Worm (Caenorhabditis elegans) whole organism, L1 larva: ENCODE data around the gene B0228.9.
A peak's percentile ranks its signal among the peaks of the same experiment; 100 is the strongest.

Source experiments
- C16A3.4 ChIP-seq: fragments of 150-350 bp; optimal IDR thresholded peaks from 2 replicates; lab custom pipeline; 2014; ENCODE audit warnings: missing biosample characterization, missing genetic modification characterization
- F16B12.6 ChIP-seq: fragments of 150-350 bp; optimal IDR thresholded peaks from 2 replicates; lab custom pipeline; 2014; ENCODE audit warnings: missing biosample characterization, missing genetic modification characterization
- alr-1 ChIP-seq: fragments of 200-800 bp; sonication (Bioruptor generic); optimal IDR thresholded peaks from 2 replicates; lab custom pipeline; 2018; ENCODE audit warnings: borderline replicate concordance, mild to moderate bottlenecking, missing genetic modification characterization, missing compliant biosample characterization
- ama-1 ChIP-seq: fragments of 150-350 bp; optimal IDR thresholded peaks from 2 replicates; lab custom pipeline; 2014
- blmp-1 ChIP-seq: fragments of 150-350 bp; optimal IDR thresholded peaks from 2 replicates; lab custom pipeline; 2014; ENCODE audit warnings: missing biosample characterization, missing genetic modification characterization
- ceh-8 ChIP-seq: fragments of 200-800 bp; sonication (Bioruptor generic); optimal IDR thresholded peaks from 2 replicates; lab custom pipeline; 2018; ENCODE audit warnings: mild to moderate bottlenecking, missing genetic modification characterization, moderate library complexity, missing compliant biosample characterization
- ceh-88 ChIP-seq: fragments of 200-800 bp; sonication (Bioruptor generic); IDR thresholded peaks from 2 replicates; pipeline ENCODE4 v1.3.6; 2022; ENCODE audit warnings: missing genetic modification characterization, missing compliant biosample characterization
- dpl-1 ChIP-seq, 3 experiments: fragments of 150-350 bp in 2 of 3; sonication (generic microtip) in 1 of 3; optimal IDR thresholded peaks; 2 replicates each; lab custom pipeline; 2014 to 2017; ENCODE audit warnings: missing biosample characterization in 3 of 3, missing genetic modification characterization in 3 of 3, missing genetic modification reagents in 3 of 3
- efl-1 ChIP-seq, 4 experiments: fragments of 150-350 bp; optimal IDR thresholded peaks in 3 of 4; peaks in 1 of 4; 1 replicate in 1 of 4; 2 replicates in 3 of 4; lab custom pipeline; 2014; ENCODE audit warnings: missing biosample characterization in 2 of 4, missing genetic modification characterization in 2 of 4, missing genetic modification reagents in 2 of 4
- efl-3 ChIP-seq: fragments of 200-800 bp; sonication (Bioruptor generic); optimal IDR thresholded peaks from 2 replicates; lab custom pipeline; 2018; ENCODE audit warnings: mild to moderate bottlenecking, missing genetic modification characterization, missing compliant biosample characterization
- egl-27 ChIP-seq, 2 experiments: fragments of 150-350 bp in 1 of 2; sonication (generic microtip); optimal IDR thresholded peaks; 3 replicates each; lab custom pipeline; 2017 to 2018; ENCODE audit warnings: missing biosample characterization in 2 of 2, missing genetic modification characterization in 2 of 2, missing genetic modification reagents in 2 of 2
- elt-2 ChIP-seq: sonication (generic microtip); optimal IDR thresholded peaks from 2 replicates; lab custom pipeline; 2016; ENCODE audit warnings: missing genetic modification characterization, mild to moderate bottlenecking, inconsistent platforms, missing compliant biosample characterization, missing genetic modification reagents
- elt-3 ChIP-seq, 6 experiments: fragments of 150-350 bp in 1 of 6; sonication (generic microtip); optimal IDR thresholded peaks; 2 replicates each; lab custom pipeline; 2017 to 2018; ENCODE audit warnings: missing biosample characterization in 6 of 6, missing genetic modification characterization in 6 of 6, inconsistent platforms in 1 of 6
- fkh-4 ChIP-seq: sonication (generic microtip); optimal IDR thresholded peaks from 2 replicates; lab custom pipeline; 2016; ENCODE audit warnings: missing compliant biosample characterization, missing genetic modification characterization, borderline replicate concordance
- hpl-2 ChIP-seq: fragments of 150-350 bp; optimal IDR thresholded peaks from 2 replicates; lab custom pipeline; 2014; ENCODE audit warnings: missing biosample characterization, missing genetic modification reagents, missing genetic modification characterization
- isw-1 ChIP-seq: fragments of 200-800 bp; sonication (Bioruptor generic); IDR thresholded peaks from 2 replicates; pipeline ENCODE4 v1.3.6; 2022; ENCODE audit warnings: missing genetic modification characterization, missing compliant biosample characterization
- jun-1 ChIP-seq: fragments of 150-350 bp; optimal IDR thresholded peaks from 2 replicates; lab custom pipeline; 2014; ENCODE audit warnings: missing biosample characterization, missing genetic modification reagents, missing genetic modification characterization
- lin-13 ChIP-seq: fragments of 150-350 bp; optimal IDR thresholded peaks from 2 replicates; lab custom pipeline; 2014; ENCODE audit warnings: missing biosample characterization, missing genetic modification reagents, missing genetic modification characterization
- lin-14 ChIP-seq: fragments of 200-800 bp; sonication (Bioruptor generic); optimal IDR thresholded peaks from 2 replicates; lab custom pipeline; 2018; ENCODE audit warnings: mild to moderate bottlenecking, missing genetic modification characterization, moderate library complexity, missing compliant biosample characterization
- lin-35 ChIP-seq, 2 experiments: fragments of 150-350 bp; optimal IDR thresholded peaks; 2 replicates each; lab custom pipeline; 2014; ENCODE audit warnings: missing biosample characterization in 2 of 2, missing genetic modification characterization in 2 of 2, missing genetic modification reagents in 2 of 2
- lir-3 ChIP-seq: sonication (generic microtip); optimal IDR thresholded peaks from 2 replicates; lab custom pipeline; 2016; ENCODE audit warnings: mild to moderate bottlenecking, missing genetic modification characterization, moderate library complexity, missing compliant biosample characterization; ENCODE audit not compliant: poor library complexity
- lsy-2 ChIP-seq, 2 experiments: fragments of 150-350 bp; optimal IDR thresholded peaks; 2 replicates each; lab custom pipeline; 2014; ENCODE audit warnings: missing biosample characterization in 2 of 2, missing genetic modification characterization in 2 of 2
- mep-1 ChIP-seq: fragments of 150-350 bp; optimal IDR thresholded peaks from 2 replicates; lab custom pipeline; 2014; ENCODE audit warnings: missing biosample characterization, missing genetic modification characterization
- nhr-19 ChIP-seq: fragments of 200-800 bp; sonication (Bioruptor generic); conservative IDR thresholded peaks from 2 replicates; pipeline ENCODE4 v1.3.6; 2022; ENCODE audit warnings: missing genetic modification characterization, missing compliant biosample characterization
- nhr-20 ChIP-seq: sonication (generic microtip); optimal IDR thresholded peaks from 2 replicates; lab custom pipeline; 2016; ENCODE audit warnings: mild to moderate bottlenecking, missing genetic modification characterization, missing compliant biosample characterization
- nhr-47 ChIP-seq: sonication (generic microtip); optimal IDR thresholded peaks from 2 replicates; lab custom pipeline; 2016; ENCODE audit warnings: mild to moderate bottlenecking, missing genetic modification characterization, moderate library complexity, missing compliant biosample characterization
- nhr-71 ChIP-seq: sonication (generic microtip); optimal IDR thresholded peaks from 2 replicates; lab custom pipeline; 2016; ENCODE audit warnings: mild to moderate bottlenecking, missing genetic modification characterization, moderate library complexity, missing compliant biosample characterization
- nhr-84 ChIP-seq: sonication (generic microtip); optimal IDR thresholded peaks from 2 replicates; lab custom pipeline; 2017; ENCODE audit warnings: missing biosample characterization, missing genetic modification characterization
- nhr-85 ChIP-seq: sonication (generic microtip); peaks from one replicate; lab custom pipeline; 2016; ENCODE audit warnings: missing genetic modification characterization, inconsistent platforms, missing compliant biosample characterization
- nhr-90 ChIP-seq: sonication (generic microtip); optimal IDR thresholded peaks from 2 replicates; lab custom pipeline; 2016; ENCODE audit warnings: mild to moderate bottlenecking, missing genetic modification characterization, missing compliant biosample characterization; ENCODE audit not compliant: poor library complexity
- pax-3 ChIP-seq: fragments of 200-800 bp; sonication (Bioruptor generic); optimal IDR thresholded peaks from 2 replicates; lab custom pipeline; 2018; ENCODE audit warnings: mild to moderate bottlenecking, missing genetic modification characterization, moderate library complexity, missing compliant biosample characterization
- snu-23 ChIP-seq: sonication (generic microtip); optimal IDR thresholded peaks from 2 replicates; lab custom pipeline; 2016; ENCODE audit warnings: missing genetic modification characterization, missing compliant biosample characterization
- sox-4 ChIP-seq: sonication (generic microtip); optimal IDR thresholded peaks from 2 replicates; lab custom pipeline; 2016; ENCODE audit warnings: missing genetic modification characterization, missing compliant biosample characterization
- unc-30 ChIP-seq: sonication (generic microtip); optimal IDR thresholded peaks from 2 replicates; lab custom pipeline; 2017; ENCODE audit warnings: missing biosample characterization, missing genetic modification characterization
- zag-1 ChIP-seq: fragments of 150-350 bp; optimal IDR thresholded peaks from 2 replicates; lab custom pipeline; 2014; ENCODE audit warnings: missing biosample characterization, missing genetic modification characterization
- ztf-11 ChIP-seq, 2 experiments: sonication (generic microtip); optimal IDR thresholded peaks; 2 replicates each; lab custom pipeline; 2016 to 2017; ENCODE audit warnings: missing genetic modification characterization in 2 of 2, missing biosample characterization in 1 of 2, missing compliant biosample characterization in 1 of 2
- ztf-4 ChIP-seq: fragments of 150-350 bp; optimal IDR thresholded peaks from 2 replicates; lab custom pipeline; 2014; ENCODE audit warnings: missing biosample characterization, missing genetic modification characterization

The B0228.9 gene

DNA sequence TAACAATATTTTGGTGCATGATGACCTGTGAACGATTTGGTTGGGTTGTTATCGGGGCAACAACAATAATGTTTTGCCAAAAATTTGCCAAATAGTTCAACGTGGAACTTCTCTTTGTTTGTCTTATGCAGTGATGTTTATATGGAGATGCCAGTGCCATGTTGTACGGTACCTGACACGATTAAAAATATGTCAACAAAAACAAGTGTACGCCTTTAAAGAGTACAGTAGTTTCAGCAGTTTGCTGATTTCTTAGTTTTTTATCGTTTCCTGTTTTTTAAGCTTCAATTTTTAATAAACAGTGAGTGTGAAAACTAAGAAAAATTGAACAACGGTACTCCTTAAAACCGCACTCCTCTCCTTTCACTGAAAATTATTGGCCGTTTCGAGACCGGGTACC is 14.8 kb upstream of the B0228.9 start:
- TF ChIP-seq ama-1 (lab: Kevin White, UChicago): no peak
- TF ChIP-seq nhr-47 (tag; lab: Kevin White, UChicago): no peak
- TF ChIP-seq fkh-4 (tag; lab: Kevin White, UChicago): no peak
- TF ChIP-seq elt-2 (tag; lab: Kevin White, UChicago): peak; percentile 4
- no peak for TF ChIP-seq egl-27 (tag; optimal IDR thresholded peaks at IDR 0.05; lab: Kevin White, UChicago)
- TF ChIP-seq nhr-84: no peak
- no peak for TF ChIP-seq snu-23 (GFP tag; lab: Kevin White, UChicago)
- no peak for TF ChIP-seq jun-1
- no peak for TF ChIP-seq mep-1 (tag; lab: Kevin White, UChicago)
- TF ChIP-seq, all 84 proteins: peak for 1

DNA sequence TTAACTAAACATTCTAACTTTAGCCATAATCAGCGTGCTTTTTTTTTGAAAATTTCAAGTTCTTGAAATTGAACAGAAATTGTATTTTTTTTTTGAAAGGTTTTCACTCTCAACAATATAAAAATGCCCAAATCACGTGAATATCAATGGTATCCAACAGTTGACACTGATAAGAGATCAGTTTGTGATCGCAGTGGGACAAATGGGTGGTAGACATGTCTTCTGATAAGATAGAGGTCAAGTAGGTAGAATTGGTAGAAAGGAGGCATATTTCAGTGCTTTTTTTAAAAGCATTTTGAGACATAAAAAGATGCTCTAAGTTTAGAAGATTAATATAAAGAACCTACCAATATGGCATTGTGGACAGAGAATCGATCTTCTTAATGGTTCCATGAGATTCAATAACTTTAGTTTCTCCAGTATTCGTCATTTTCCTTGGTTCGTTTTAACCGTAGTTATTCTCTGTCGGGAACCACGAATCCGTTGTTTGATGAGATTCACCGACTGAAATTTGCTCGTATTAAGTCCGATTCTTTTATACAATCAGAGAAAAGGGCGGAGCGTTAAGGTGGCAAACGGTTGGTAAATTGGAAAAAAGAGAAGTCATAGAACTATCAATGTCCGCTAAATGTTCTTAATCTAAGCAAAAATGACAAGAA is 14.0 kb upstream of the B0228.9 start, which contains the start of gene mthf-1:
mthf-1 (minus strand) TSS at position 504 of the 659 bp plus-strand sequence.
- TF ChIP-seq nhr-90: peak; percentile 66
- TF ChIP-seq pax-3 (tag; lab: Kevin White, UChicago): no peak
- no peak for TF ChIP-seq F16B12.6
- TF ChIP-seq zag-1 (tag; lab: Kevin White, UChicago): no peak
- TF ChIP-seq ztf-11 (tag; optimal IDR thresholded peaks at IDR 0.05; lab: Kevin White, UChicago): no peak
- TF ChIP-seq lin-14 (GFP tag; lab: Kevin White, UChicago): no peak
- peak; percentile 70 for TF ChIP-seq nhr-85 (tag; lab: Kevin White, UChicago)
- peak; percentile 86 for TF ChIP-seq elt-2 (tag; lab: Kevin White, UChicago)
- TF ChIP-seq lin-13 (GFP tag; lab: Kevin White, UChicago): no peak
- TF ChIP-seq nhr-20: peak; percentile 41
- no peak for TF ChIP-seq ceh-8 (GFP tag; lab: Kevin White, UChicago)
- peak in 1 of 2 experiments; percentile 1 for TF ChIP-seq lsy-2 (tag; optimal IDR thresholded peaks at IDR 0.05; lab: Kevin White, UChicago)
- no peak for TF ChIP-seq nhr-47 (tag; lab: Kevin White, UChicago)
- TF ChIP-seq unc-30 (tag; lab: Kevin White, UChicago): no peak
- TF ChIP-seq nhr-71 (tag; lab: Kevin White, UChicago): peak; percentile 47
- TF ChIP-seq hpl-2 (GFP tag; lab: Kevin White, UChicago): no peak
- peak; percentile 15; the same call in 1 of the 2 replicates for TF ChIP-seq nhr-19 (GFP tag; lab: Robert Waterston, UW)
- peak; percentile 69 for TF ChIP-seq blmp-1 (tag; lab: Kevin White, UChicago)
- TF ChIP-seq elt-3 (tag; optimal IDR thresholded peaks at IDR 0.05; lab: Kevin White, UChicago): peak in 4 of 6 experiments; percentile 23 to 73 (median 67)
- TF ChIP-seq isw-1 (GFP tag; lab: Robert Waterston, UW): no peak
- peak in 1 of 3 experiments; percentile 17 for TF ChIP-seq dpl-1 (GFP tag; optimal IDR thresholded peaks at IDR 0.05; lab: Kevin White, UChicago)
- no peak for TF ChIP-seq alr-1 (tag; lab: Kevin White, UChicago)
- TF ChIP-seq ztf-4: no peak
- TF ChIP-seq ceh-88 (GFP tag; lab: Robert Waterston, UW): no peak
- TF ChIP-seq jun-1: no peak
- no peak for TF ChIP-seq sox-4 (tag; lab: Kevin White, UChicago)
- TF ChIP-seq efl-3 (GFP tag; lab: Kevin White, UChicago): no peak
- no peak for TF ChIP-seq egl-27 (tag; optimal IDR thresholded peaks at IDR 0.05; lab: Kevin White, UChicago)
- TF ChIP-seq C16A3.4 (tag; lab: Kevin White, UChicago): peak; percentile 2
- no peak for TF ChIP-seq lir-3
- peak in 1 of 2 experiments; percentile 60 for TF ChIP-seq lin-35 (GFP tag; optimal IDR thresholded peaks at IDR 0.05; lab: Kevin White, UChicago)
- TF ChIP-seq efl-1 (optimal IDR thresholded peaks at IDR 0.05; lab: Kevin White, UChicago): no peak
- peak in 1 of 2 experiments; percentile 6 for TF ChIP-seq efl-1 (GFP tag; optimal IDR thresholded peaks at IDR 0.05 in 1 of 2; lab: Kevin White, UChicago)
- TF ChIP-seq snu-23 (GFP tag; lab: Kevin White, UChicago): peak; percentile 1
- TF ChIP-seq, all 84 proteins: peak for 14
